In genomic region chrIV:6555388-6556330, ce11 we compare ENCODE assay signal across 4 worm cellular contexts.
TF ChIP-seq lines count a peak whose summit lies in the region.

Gene paqr-1 (minus strand): TSS chrIV:6555438.

TF ChIP-seq in whole organism, L1 larva, 84 proteins besides CTCF, POLR2A, EP300 and RAD21 (continued from another document):
- TF ChIP-seq nhr-47 (tag; optimal IDR thresholded peaks at IDR 0.05; lab: Kevin White, UChicago) (peak; percentile 50), nhr-20 (tag; optimal IDR thresholded peaks at IDR 0.05; lab: Kevin White, UChicago) (peak; percentile 76), nhr-71 (tag; optimal IDR thresholded peaks at IDR 0.05; lab: Kevin White, UChicago) (peak; percentile 72), snu-23 (GFP tag; optimal IDR thresholded peaks at IDR 0.05; lab: Kevin White, UChicago) (peak; percentile 51), ceh-8 (GFP tag; optimal IDR thresholded peaks at IDR 0.05; lab: Kevin White, UChicago) (no peak), mdl-1 (tag; optimal IDR thresholded peaks at IDR 0.05; lab: Kevin White, UChicago) (peak in 1 of 2 experiments; percentile 74), lsy-2 (tag; optimal IDR thresholded peaks at IDR 0.05; lab: Kevin White, UChicago) (peak; percentile 34 to 43), lin-15B (tag; optimal IDR thresholded peaks at IDR 0.05; lab: Kevin White, UChicago) (peak; percentile 27), nhr-85 (tag; lab: Kevin White, UChicago) (peak; percentile 87), dpl-1 (GFP tag; optimal IDR thresholded peaks at IDR 0.05; lab: Kevin White, UChicago) (peak; percentile 55 to 86 (median 71)), nhr-90 (tag; optimal IDR thresholded peaks at IDR 0.05; lab: Kevin White, UChicago; ENCODE audit: poor library complexity) (peak; percentile 50), nhr-12 (tag; optimal IDR thresholded peaks at IDR 0.05; lab: Kevin White, UChicago) (no peak), swsn-7 (tag; optimal IDR thresholded peaks at IDR 0.05; lab: Kevin White, UChicago) (peak; percentile 2), unc-130 (tag; optimal IDR thresholded peaks at IDR 0.05; lab: Kevin White, UChicago) (peak; percentile 22), mep-1 (tag; optimal IDR thresholded peaks at IDR 0.05; lab: Kevin White, UChicago) (peak; percentile 42), lir-3 (tag; optimal IDR thresholded peaks at IDR 0.05; lab: Kevin White, UChicago; ENCODE audit: poor library complexity) (peak; percentile 42), irx-1 (tag; optimal IDR thresholded peaks at IDR 0.05; lab: Kevin White, UChicago) (peak; percentile 19), rnt-1 (tag; optimal IDR thresholded peaks at IDR 0.05; lab: Kevin White, UChicago) (peak; percentile 40), nhr-76 (tag; optimal IDR thresholded peaks at IDR 0.05; lab: Kevin White, UChicago) (no peak), nhr-77 (tag; optimal IDR thresholded peaks at IDR 0.05; lab: Kevin White, UChicago) (no peak), efl-1 (optimal IDR thresholded peaks at IDR 0.05; lab: Kevin White, UChicago) (peak; percentile 80 to 85), efl-1 (GFP tag; optimal IDR thresholded peaks at IDR 0.05 in 1 of 2; lab: Kevin White, UChicago) (peak; percentile 81 to 94), nhr-19 (GFP tag; conservative IDR thresholded peaks at IDR 0.05; lab: Robert Waterston, UW) (no peak; the same call in 1 of the 2 replicates)

TF ChIP-seq in whole organism, L2 larva, 48 proteins besides CTCF, POLR2A, EP300 and RAD21 (continued from another document):
- TF ChIP-seq unc-55 (GFP tag; optimal IDR thresholded peaks at IDR 0.05; lab: Kevin White, UChicago) (peak; percentile 84), snpc-4 (tag; optimal IDR thresholded peaks at IDR 0.05; lab: Kevin White, UChicago) (no peak), nhr-12 (tag; optimal IDR thresholded peaks at IDR 0.05; lab: Kevin White, UChicago) (no peak), lsy-2 (tag; optimal IDR thresholded peaks at IDR 0.05; lab: Kevin White, UChicago) (peak in 1 of 2 experiments; percentile 51), mdl-1 (tag; optimal IDR thresholded peaks at IDR 0.05; lab: Kevin White, UChicago) (peak in 1 of 2 experiments; percentile 40), C34F6.9 (tag; optimal IDR thresholded peaks at IDR 0.05; lab: Kevin White, UChicago) (peak; percentile 53), mbf-1 (tag; optimal IDR thresholded peaks at IDR 0.05; lab: Kevin White, UChicago) (no peak), ztf-1 (GFP tag; conservative IDR thresholded peaks at IDR 0.05; lab: Robert Waterston, UW) (no peak), nhr-10 (tag; optimal IDR thresholded peaks at IDR 0.05; lab: Kevin White, UChicago) (no peak), blmp-1 (tag; optimal IDR thresholded peaks at IDR 0.05; lab: Kevin White, UChicago; ENCODE audit: insufficient read depth) (peak; percentile 64), nhr-25 (tag; optimal IDR thresholded peaks at IDR 0.05; lab: Kevin White, UChicago) (no peak), gmeb-1 (tag; optimal IDR thresholded peaks at IDR 0.05; lab: Kevin White, UChicago) (peak; percentile 36), nhr-6 (tag; optimal IDR thresholded peaks at IDR 0.05; lab: Kevin White, UChicago) (no peak)

TF ChIP-seq in whole organism, L4 larva, 104 proteins besides CTCF, POLR2A, EP300 and RAD21 (continued from another document):
- TF ChIP-seq mes-2 (tag; optimal IDR thresholded peaks at IDR 0.05; lab: Kevin White, UChicago; ENCODE audit: poor library complexity, severe bottlenecking): peak; percentile 23
- no peak for TF ChIP-seq nhr-11 (tag; optimal IDR thresholded peaks at IDR 0.05; lab: Kevin White, UChicago)
- TF ChIP-seq nhr-48 (tag; optimal IDR thresholded peaks at IDR 0.05; lab: Kevin White, UChicago): no peak
- 0 out of 2 replicates have a peak, but pooled peaks have one; percentile 22 for TF ChIP-seq lin-38 (GFP tag; IDR thresholded peaks at IDR 0.05; lab: Robert Waterston, UW)
- peak; percentile 34 for TF ChIP-seq mep-1 (tag; optimal IDR thresholded peaks at IDR 0.05; lab: Kevin White, UChicago)
- peak in 1 of 2 experiments; percentile 9 for TF ChIP-seq unc-62 (GFP tag; optimal IDR thresholded peaks at IDR 0.05 in 1 of 2; lab: Kevin White, UChicago)
- no peak for TF ChIP-seq unc-62 (tag; optimal IDR thresholded peaks at IDR 0.05; lab: Kevin White, UChicago)
- TF ChIP-seq daf-8 (GFP tag; IDR thresholded peaks at IDR 0.05; lab: Robert Waterston, UW): no peak
- peak; percentile 49 for TF ChIP-seq mxl-3 (GFP tag; optimal IDR thresholded peaks at IDR 0.05; lab: Kevin White, UChicago)
- TF ChIP-seq dmd-6 (GFP tag; IDR thresholded peaks at IDR 0.05; lab: Robert Waterston, UW): peak; percentile 58
- no peak for TF ChIP-seq ztf-11 (tag; optimal IDR thresholded peaks at IDR 0.05; lab: Kevin White, UChicago)
- no peak for TF ChIP-seq ZK337.2 (GFP tag; IDR thresholded peaks at IDR 0.05; lab: Robert Waterston, UW)
- peak; percentile 56 for TF ChIP-seq aha-1 (tag; lab: Kevin White, UChicago)
- TF ChIP-seq pha-4 (GFP tag; IDR thresholded peaks at IDR 0.05; lab: Robert Waterston, UW): no peak
- TF ChIP-seq pha-4 (tag; optimal IDR thresholded peaks at IDR 0.05; lab: Kevin White, UChicago): no peak
- TF ChIP-seq snpc-1.2 (GFP tag; IDR thresholded peaks at IDR 0.05; lab: Robert Waterston, UW): no peak
- no peak for TF ChIP-seq spr-1 (tag; optimal IDR thresholded peaks at IDR 0.05; lab: Kevin White, UChicago)
- peak in 1 of 2 experiments; percentile 43 for TF ChIP-seq lsy-2 (tag; optimal IDR thresholded peaks at IDR 0.05; lab: Kevin White, UChicago)

TF ChIP-seq in whole organism, young adult, 124 proteins besides CTCF, POLR2A, EP300 and RAD21 (continued from another document):
- TF ChIP-seq pha-4 (tag; optimal IDR thresholded peaks at IDR 0.05; lab: Kevin White, UChicago) (no peak), athp-1 (tag; optimal IDR thresholded peaks at IDR 0.05; lab: Kevin White, UChicago) (no peak), madf-8 (GFP tag; conservative IDR thresholded peaks at IDR 0.05; lab: Robert Waterston, UW) (no peak), pbrm-1 (GFP tag; IDR thresholded peaks at IDR 0.05; lab: Robert Waterston, UW) (no peak), dox-1 (GFP tag; IDR thresholded peaks at IDR 0.05; lab: Robert Waterston, UW) (no peak), efl-1 (GFP tag; optimal IDR thresholded peaks at IDR 0.05; lab: Kevin White, UChicago) (peak; percentile 12), bed-2 (GFP tag; IDR thresholded peaks at IDR 0.05; lab: Robert Waterston, UW) (no peak), snpc-3.4 (tag; optimal IDR thresholded peaks at IDR 0.05; lab: Kevin White, UChicago) (no peak), F57A8.1 (GFP tag; optimal IDR thresholded peaks at IDR 0.05; lab: Kevin White, UChicago) (no peak), F52B5.7 (tag; optimal IDR thresholded peaks at IDR 0.05; lab: Kevin White, UChicago) (no peak), mxl-1 (tag; optimal IDR thresholded peaks at IDR 0.05; lab: Kevin White, UChicago) (no peak), attf-5 (GFP tag; optimal IDR thresholded peaks at IDR 0.05; lab: Kevin White, UChicago) (peak; percentile 7)
